Worm (Caenorhabditis elegans) whole organism, midembryonic: ENCODE measurements around the gene srv-3.

ENCODE experiments used
- T22C8.4 ChIP-seq: fragments of 200-800 bp; sonication (Bioruptor generic); IDR thresholded peaks from 2 replicates; pipeline ENCODE4 v1.3.6; 2022; ENCODE audit warnings: missing genetic modification characterization, missing compliant biosample characterization
- cog-1 ChIP-seq: sonication (generic microtip); optimal IDR thresholded peaks from 2 replicates; lab custom pipeline; 2016; ENCODE audit warnings: missing genetic modification characterization, missing compliant biosample characterization
- flt-1 ChIP-seq: fragments of 200-800 bp; sonication (Bioruptor generic); IDR thresholded peaks from 2 replicates; pipeline ENCODE4 v1.3.6; 2022; ENCODE audit warnings: missing genetic modification characterization, missing compliant biosample characterization
- klf-2 ChIP-seq: fragments of 200-800 bp; sonication (Bioruptor generic); conservative IDR thresholded peaks from 2 replicates; pipeline ENCODE4 v1.3.6; 2022; ENCODE audit warnings: missing genetic modification reagents, missing genetic modification characterization, missing compliant biosample characterization
- med-1 ChIP-seq: sonication (generic microtip); optimal IDR thresholded peaks from 2 replicates; lab custom pipeline; 2017; ENCODE audit warnings: missing genetic modification characterization, mild to moderate bottlenecking, missing compliant biosample characterization, antibody characterized with exemption, missing genetic modification reagents; ENCODE audit not compliant: insufficient read depth
- ref-1 ChIP-seq: fragments of 200-800 bp; sonication (Bioruptor generic); conservative IDR thresholded peaks from 2 replicates; pipeline ENCODE4 v1.3.6; 2022; ENCODE audit warnings: missing genetic modification reagents, missing genetic modification characterization, missing compliant biosample characterization
- tab-1 ChIP-seq: fragments of 200-800 bp; sonication (Bioruptor generic); IDR thresholded peaks from 2 replicates; pipeline ENCODE4 v1.3.6; 2022; ENCODE audit warnings: missing genetic modification characterization, missing compliant biosample characterization
- ztf-23 ChIP-seq: fragments of 200-800 bp; sonication (Bioruptor generic); IDR thresholded peaks from 2 replicates; pipeline ENCODE4 v1.3.6; 2022; ENCODE audit warnings: missing genetic modification reagents, missing genetic modification characterization, missing compliant biosample characterization
- ztf-29 ChIP-seq: fragments of 200-800 bp; sonication (Bioruptor generic); IDR thresholded peaks from 2 replicates; pipeline ENCODE4 v1.3.6; 2022; ENCODE audit warnings: missing genetic modification reagents, missing genetic modification characterization, missing compliant biosample characterization

DNA sequence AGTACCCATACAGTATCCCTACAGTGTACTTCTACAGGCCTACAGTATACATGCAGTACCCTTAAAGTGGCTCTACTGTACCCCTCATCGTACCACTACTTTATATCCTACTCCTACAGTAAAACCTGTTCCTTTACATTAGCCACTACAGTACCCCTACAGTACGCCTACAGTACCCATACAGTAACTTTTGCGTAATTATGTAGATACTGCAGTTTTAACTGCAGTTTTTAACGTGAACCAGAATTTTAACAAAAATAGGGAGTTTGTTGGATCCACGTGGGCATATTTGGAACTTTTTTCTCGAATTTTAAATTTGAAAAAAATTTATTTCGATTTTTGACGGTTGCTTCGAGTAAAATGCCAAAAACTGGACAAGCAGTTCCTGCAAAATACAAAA, 34.6 kb upstream of the srv-3 start, which contains the start of gene W04E12.4:
- TF ChIP-seq T22C8.4 (GFP tag; lab: Robert Waterston, UW): no peak
- TF ChIP-seq ztf-23: no peak
- TF ChIP-seq klf-2 (GFP tag; lab: Robert Waterston, UW): no peak
- no peak for TF ChIP-seq ref-1 (GFP tag; lab: Robert Waterston, UW)
- TF ChIP-seq flt-1 (GFP tag; lab: Robert Waterston, UW): no peak
- TF ChIP-seq med-1 (GFP tag; lab: Kevin White, UChicago): no peak
- TF ChIP-seq ztf-29 (GFP tag; lab: Robert Waterston, UW): no peak
- no peak for TF ChIP-seq cog-1 (tag; lab: Kevin White, UChicago)
- no peak for TF ChIP-seq tab-1 (GFP tag; lab: Robert Waterston, UW)
